Fruit fly (Drosophila melanogaster): ENCODE data around the gene CanA-14F.

CanA-14F gene

DNA sequence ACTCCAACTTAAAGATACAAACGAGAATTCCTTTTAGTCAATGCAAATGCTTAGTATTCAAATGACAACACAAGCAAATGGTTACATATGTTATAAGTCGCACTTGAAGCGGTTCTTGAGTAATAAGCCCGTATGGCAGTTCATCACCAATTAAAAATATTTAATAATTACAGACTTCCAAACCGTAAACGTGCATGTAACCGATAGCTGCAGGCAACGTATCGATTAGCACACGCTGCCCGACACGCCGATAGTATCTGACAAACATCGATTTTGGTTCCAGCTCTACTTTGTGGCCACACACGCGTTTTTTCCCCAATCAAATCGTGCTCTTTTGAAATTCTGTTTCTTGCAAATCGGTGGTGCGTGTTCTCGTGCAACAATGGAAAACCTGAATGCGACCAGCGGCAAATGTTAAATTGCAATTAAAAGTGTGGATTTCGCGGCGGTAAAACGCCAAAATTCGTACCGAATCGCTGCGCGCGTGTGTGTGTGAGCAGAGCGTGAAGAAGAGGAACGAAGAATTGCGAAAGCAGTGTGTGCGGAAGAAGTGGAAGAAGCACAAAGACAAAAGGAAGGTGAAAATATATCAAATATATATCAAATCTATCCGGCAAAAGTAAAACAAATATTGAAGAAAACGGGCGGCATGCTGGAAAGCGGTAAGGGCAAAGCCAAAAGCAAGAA is 12.1 kb upstream of the CanA-14F start, which contains the start of the genes CG9784 and Nup153 (continued):
- no peak for TF ChIP-seq unpg (GFP tag; optimal IDR thresholded peaks at IDR 0.05)
- TF ChIP-seq her (GFP tag; optimal IDR thresholded peaks at IDR 0.05) = no peak
- no peak for TF ChIP-seq CG12236 (GFP tag; optimal IDR thresholded peaks at IDR 0.05)
- no peak for TF ChIP-seq Rx (GFP tag; IDR thresholded peaks at IDR 0.05)
- no peak for TF ChIP-seq sqz (GFP tag; optimal IDR thresholded peaks at IDR 0.05)
- TF ChIP-seq CG30403 (GFP tag; optimal IDR thresholded peaks at IDR 0.05) = no peak
- TF ChIP-seq sob (GFP tag; IDR thresholded peaks at IDR 0.05) = no peak; the same call in 1 of the 2 replicates
- TF ChIP-seq CG6765 (GFP tag; optimal IDR thresholded peaks at IDR 0.05) = no peak
- no peak for TF ChIP-seq lola (GFP tag; optimal IDR thresholded peaks at IDR 0.05)
- no peak for TF ChIP-seq fd3F (GFP tag; optimal IDR thresholded peaks at IDR 0.05)
- TF ChIP-seq CG4854 (GFP tag; optimal IDR thresholded peaks at IDR 0.05) = no peak
- peak; percentile 41 for TF ChIP-seq Ets65A (GFP tag)
- TF ChIP-seq CG5180 (GFP tag; optimal IDR thresholded peaks at IDR 0.05) = no peak
- no peak for TF ChIP-seq GATAe (GFP tag; conservative IDR thresholded peaks at IDR 0.05)
- no peak for TF ChIP-seq lab (GFP tag; optimal IDR thresholded peaks at IDR 0.05)
- TF ChIP-seq eve (GFP tag; optimal IDR thresholded peaks at IDR 0.05) = no peak
- TF ChIP-seq Poxn (GFP tag; IDR thresholded peaks at IDR 0.05) = no peak
- TF ChIP-seq HLH54F (GFP tag; optimal IDR thresholded peaks at IDR 0.05) = no peak
- no peak for TF ChIP-seq nom (GFP tag; optimal IDR thresholded peaks at IDR 0.05)
- no peak for TF ChIP-seq kni (GFP tag; optimal IDR thresholded peaks at IDR 0.05)
- peak; percentile 93 for TF ChIP-seq BEAF-32 (GFP tag; optimal IDR thresholded peaks at IDR 0.05)
- TF ChIP-seq Usf (GFP tag; optimal IDR thresholded peaks at IDR 0.05) = no peak
- no peak for TF ChIP-seq D (optimal IDR thresholded peaks at IDR 0.05)
- TF ChIP-seq D (GFP tag; optimal IDR thresholded peaks at IDR 0.05) = no peak
- peak; percentile 52; the same call in 1 of the 2 replicates for TF ChIP-seq NFAT (GFP tag; IDR thresholded peaks at IDR 0.05)
- no peak for TF ChIP-seq CG8765 (GFP tag; IDR thresholded peaks at IDR 0.05)
- no peak for TF ChIP-seq CG1647 (GFP tag; optimal IDR thresholded peaks at IDR 0.05)
- TF ChIP-seq grau (tag; optimal IDR thresholded peaks at IDR 0.05) = no peak
- peak; percentile 95 for TF ChIP-seq CG7963 (GFP tag; IDR thresholded peaks at IDR 0.05; ENCODE audit: partially characterized antibody)
- TF ChIP-seq ara (GFP tag; IDR thresholded peaks at IDR 0.05) = no peak
- no peak for TF ChIP-seq CG7839 (tag; optimal IDR thresholded peaks at IDR 0.05)
- peak; percentile 48 for TF ChIP-seq Nf-YC (tag; optimal IDR thresholded peaks at IDR 0.05)
- TF ChIP-seq dpn (GFP tag; optimal IDR thresholded peaks at IDR 0.05) = no peak
- TF ChIP-seq CG14860 (GFP tag; IDR thresholded peaks at IDR 0.05; ENCODE audit: partially characterized antibody) = peak; percentile 94
- TF ChIP-seq hbn (GFP tag; IDR thresholded peaks at IDR 0.05; ENCODE audit: partially characterized antibody) = peak; percentile 87
- TF ChIP-seq tgo (GFP tag; IDR thresholded peaks at IDR 0.05) = no peak
- no peak for TF ChIP-seq pan (optimal IDR thresholded peaks at IDR 0.05)
- TF ChIP-seq pan (GFP tag; optimal IDR thresholded peaks at IDR 0.05 in 1 of 2, IDR thresholded peaks at IDR 0.05 in 1 of 2) = no peak
- TF ChIP-seq Meics (GFP tag; optimal IDR thresholded peaks at IDR 0.05) = no peak
- TF ChIP-seq sna (GFP tag; IDR thresholded peaks at IDR 0.05; ENCODE audit: partially characterized antibody) = peak; percentile 87
- TF ChIP-seq CG42726 (GFP tag; IDR thresholded peaks at IDR 0.05; ENCODE audit: partially characterized antibody) = peak; percentile 89
- no peak for TF ChIP-seq CG15011 (GFP tag; optimal IDR thresholded peaks at IDR 0.05)
